Worm (Caenorhabditis elegans): Measurements from ENCODE around the gene F53B3.6.

ce11 chrX:2898256-2898655, 34.2 kb downstream of the F53B3.6 start, which contains the start of gene F52B10.3:
- TF ChIP-seq nhr-237 (tag; optimal IDR thresholded peaks at IDR 0.05) (no peak), ama-1 (optimal IDR thresholded peaks at IDR 0.05) (no peak), dmd-9 (GFP tag; IDR thresholded peaks at IDR 0.05) (no peak), nhr-76 (tag; optimal IDR thresholded peaks at IDR 0.05) (no peak), unc-130 (GFP tag; optimal IDR thresholded peaks at IDR 0.05) (no peak), Y48G9A.11 (GFP tag; IDR thresholded peaks at IDR 0.05) (no peak), lin-15B (tag; optimal IDR thresholded peaks at IDR 0.05) (no peak), fkh-10 (GFP tag; optimal IDR thresholded peaks at IDR 0.05) (no peak)
